Worm (Caenorhabditis elegans) whole organism, young adult: Measurements from ENCODE around the gene Y41C4A.32.
A peak's percentile ranks its signal among the peaks of the same experiment; 100 is the strongest.

Source experiments
- B0019.2 ChIP-seq: fragments of 200-800 bp; sonication (Bioruptor generic); conservative IDR thresholded peaks from 2 replicates; pipeline ENCODE4 v1.3.6; 2022; ENCODE audit warnings: missing genetic modification reagents, missing genetic modification characterization, missing compliant biosample characterization
- C17E4.6 ChIP-seq: fragments of 200-800 bp; sonication (Bioruptor generic); IDR thresholded peaks from 2 replicates; pipeline ENCODE4 v1.3.6; 2022; ENCODE audit warnings: missing genetic modification reagents, missing genetic modification characterization, missing compliant biosample characterization
- K11D2.4 ChIP-seq: fragments of 200-800 bp; sonication (Bioruptor generic); IDR thresholded peaks from 2 replicates; pipeline ENCODE4 v1.3.6; 2022; ENCODE audit warnings: missing genetic modification reagents, missing genetic modification characterization, missing compliant biosample characterization
- Y53G8AR.9 ChIP-seq: fragments of 200-800 bp; sonication (Bioruptor generic); conservative IDR thresholded peaks from 2 replicates; pipeline ENCODE4 v1.3.6; 2022; ENCODE audit warnings: missing genetic modification reagents, missing genetic modification characterization, missing compliant biosample characterization
- aptf-3 ChIP-seq: fragments of 200-800 bp; sonication (Bioruptor generic); IDR thresholded peaks from 2 replicates; pipeline ENCODE4 v1.3.6; 2022; ENCODE audit warnings: missing genetic modification characterization, missing compliant biosample characterization
- attf-5 ChIP-seq: fragments of 200-800 bp; sonication (Bioruptor generic); optimal IDR thresholded peaks from 2 replicates; lab custom pipeline; 2018; ENCODE audit warnings: mild to moderate bottlenecking, missing genetic modification characterization, missing compliant biosample characterization
- cebp-1 ChIP-seq, 2 experiments: fragments of 200-800 bp in 1 of 2; sonication (Bioruptor generic) in 1 of 2; sonication (generic microtip) in 1 of 2; IDR thresholded peaks in 1 of 2; optimal IDR thresholded peaks in 1 of 2; 2 replicates each; pipeline versions ENCODE4 v1.3.6 to Lab custom; 2017 to 2022; ENCODE audit warnings: missing compliant biosample characterization in 2 of 2, missing genetic modification characterization in 2 of 2, mild to moderate bottlenecking in 1 of 2, missing genetic modification reagents in 1 of 2, moderate library complexity in 1 of 2
- cebp-2 ChIP-seq: fragments of 200-800 bp; sonication (Bioruptor generic); IDR thresholded peaks from 2 replicates; pipeline ENCODE4 v1.3.6; 2022; ENCODE audit warnings: missing genetic modification characterization, missing compliant biosample characterization
- ceh-27 ChIP-seq: fragments of 200-800 bp; sonication (Bioruptor generic); optimal IDR thresholded peaks from 2 replicates; lab custom pipeline; 2018; ENCODE audit warnings: mild to moderate bottlenecking, missing genetic modification characterization, moderate library complexity, missing compliant biosample characterization
- ceh-58 ChIP-seq: fragments of 200-800 bp; sonication (Bioruptor generic); IDR thresholded peaks from 2 replicates; pipeline ENCODE4 v1.3.6; 2022; ENCODE audit warnings: missing genetic modification characterization, missing compliant biosample characterization
- dox-1 ChIP-seq: fragments of 200-800 bp; sonication (Bioruptor generic); IDR thresholded peaks from 2 replicates; pipeline ENCODE4 v1.3.6; 2022; ENCODE audit warnings: missing genetic modification reagents, missing genetic modification characterization, missing compliant biosample characterization
- egl-44 ChIP-seq: fragments of 200-800 bp; sonication (Bioruptor generic); IDR thresholded peaks from 2 replicates; pipeline ENCODE4 v1.3.6; 2022; ENCODE audit warnings: missing genetic modification reagents, missing genetic modification characterization, missing compliant biosample characterization
- egrh-3 ChIP-seq: fragments of 200-800 bp; sonication (Bioruptor generic); IDR thresholded peaks from 2 replicates; pipeline ENCODE4 v1.3.6; 2022; ENCODE audit warnings: missing genetic modification reagents, missing genetic modification characterization, missing compliant biosample characterization
- hlh-12 ChIP-seq: sonication (generic microtip); optimal IDR thresholded peaks from 2 replicates; lab custom pipeline; 2016; ENCODE audit warnings: missing genetic modification characterization, missing compliant biosample characterization
- hmg-1.2 ChIP-seq: fragments of 200-800 bp; sonication (Bioruptor generic); IDR thresholded peaks from 2 replicates; pipeline ENCODE4 v1.3.6; 2022; ENCODE audit warnings: missing genetic modification reagents, missing genetic modification characterization, missing compliant biosample characterization
- hrde-1 ChIP-seq: sonication (generic microtip); optimal IDR thresholded peaks from 2 replicates; lab custom pipeline; 2016; ENCODE audit warnings: missing genetic modification characterization, mild to moderate bottlenecking, missing compliant biosample characterization, moderate library complexity, missing genotype, missing genetic modification reagents, borderline replicate concordance
- lsl-1 ChIP-seq: fragments of 200-800 bp; sonication (Bioruptor generic); optimal IDR thresholded peaks from 2 replicates; lab custom pipeline; 2018; ENCODE audit warnings: mild to moderate bottlenecking, missing genetic modification characterization, moderate library complexity, missing compliant biosample characterization
- madf-6 ChIP-seq: fragments of 200-800 bp; sonication (Bioruptor generic); IDR thresholded peaks from 2 replicates; pipeline ENCODE4 v1.3.6; 2022; ENCODE audit warnings: missing genetic modification reagents, missing genetic modification characterization, missing compliant biosample characterization
- madf-8 ChIP-seq: fragments of 200-800 bp; sonication (Bioruptor generic); conservative IDR thresholded peaks from 2 replicates; pipeline ENCODE4 v1.3.6; 2022; ENCODE audit warnings: missing genetic modification reagents, missing genetic modification characterization, missing compliant biosample characterization
- mcd-1 ChIP-seq: fragments of 200-800 bp; sonication (Bioruptor generic); IDR thresholded peaks from 2 replicates; pipeline ENCODE4 v1.3.6; 2022; ENCODE audit warnings: missing genetic modification reagents, missing genetic modification characterization, missing compliant biosample characterization
- mel-28 ChIP-seq: sonication (generic microtip); optimal IDR thresholded peaks from 2 replicates; lab custom pipeline; 2016; ENCODE audit warnings: borderline replicate concordance, mild to moderate bottlenecking, missing genetic modification characterization, missing compliant biosample characterization
- nfya-2 ChIP-seq: fragments of 200-800 bp; sonication (Bioruptor generic); IDR thresholded peaks from 2 replicates; pipeline ENCODE4 v1.3.6; 2022; ENCODE audit warnings: missing genetic modification reagents, missing genetic modification characterization, missing compliant biosample characterization
- nfyb-1 ChIP-seq: fragments of 200-800 bp; sonication (Bioruptor generic); IDR thresholded peaks from 2 replicates; pipeline ENCODE4 v1.3.6; 2022; ENCODE audit warnings: missing genetic modification reagents, missing genetic modification characterization, missing compliant biosample characterization
- nhr-80 ChIP-seq: sonication (generic microtip); optimal IDR thresholded peaks from 2 replicates; lab custom pipeline; 2016; ENCODE audit warnings: missing genetic modification characterization, missing compliant biosample characterization
- nhr-90 ChIP-seq: sonication (generic microtip); optimal IDR thresholded peaks from 2 replicates; lab custom pipeline; 2016; ENCODE audit warnings: missing genotype, mild to moderate bottlenecking, missing genetic modification characterization, missing compliant biosample characterization
- pbrm-1 ChIP-seq: fragments of 200-800 bp; sonication (Bioruptor generic); IDR thresholded peaks from 2 replicates; pipeline ENCODE4 v1.3.6; 2022; ENCODE audit warnings: missing genetic modification reagents, missing genetic modification characterization, missing compliant biosample characterization
- snpc-4 ChIP-seq, 5 experiments: fragments of 150-350 bp in 1 of 5; sonication (generic microtip) in 4 of 5; optimal IDR thresholded peaks; 2 replicates each; lab custom pipeline; 2014 to 2018; ENCODE audit warnings: missing genetic modification characterization in 5 of 5, missing biosample characterization in 3 of 5, antibody characterized with exemption in 2 of 5, mild to moderate bottlenecking in 2 of 5, missing compliant biosample characterization in 2 of 5, missing genotype in 2 of 5, moderate library complexity in 2 of 5, missing genetic modification reagents in 1 of 5
- zfh-2 ChIP-seq: fragments of 200-800 bp; sonication (Bioruptor generic); conservative IDR thresholded peaks from 2 replicates; pipeline ENCODE4 v1.3.6; 2022; ENCODE audit warnings: missing genetic modification reagents, missing genetic modification characterization, missing compliant biosample characterization
- ztf-25 ChIP-seq: fragments of 200-800 bp; sonication (Bioruptor generic); IDR thresholded peaks from 2 replicates; pipeline ENCODE4 v1.3.6; 2022; ENCODE audit warnings: missing genetic modification reagents, missing genetic modification characterization, missing compliant biosample characterization
- ztf-28 ChIP-seq: fragments of 200-800 bp; sonication (Bioruptor generic); IDR thresholded peaks from 2 replicates; pipeline ENCODE4 v1.3.6; 2022; ENCODE audit warnings: missing genetic modification reagents, missing genetic modification characterization, missing compliant biosample characterization
- ztf-3 ChIP-seq: fragments of 200-800 bp; sonication (Bioruptor generic); optimal IDR thresholded peaks from 2 replicates; lab custom pipeline; 2018; ENCODE audit warnings: mild to moderate bottlenecking, missing genetic modification characterization, missing compliant biosample characterization

Gene Y41C4A.32

ce11 chrIII:11727010-11727409 lies 5.5 kb downstream of the Y41C4A.32 start:
- peak; percentile 4 for TF ChIP-seq nhr-80 (tag; lab: Kevin White, UChicago)
- 0 out of 2 replicates have a peak, but pooled peaks have one; percentile 7 for TF ChIP-seq mcd-1 (GFP tag; lab: Robert Waterston, UW)
- TF ChIP-seq hrde-1 (tag; lab: Kevin White, UChicago) = no peak
- no peak for TF ChIP-seq hlh-12
- TF ChIP-seq lsl-1 (GFP tag; lab: Kevin White, UChicago) = no peak
- peak; percentile 72 for TF ChIP-seq hmg-1.2 (GFP tag; lab: Robert Waterston, UW)
- no peak for TF ChIP-seq ceh-27 (GFP tag; lab: Kevin White, UChicago)
- no peak for TF ChIP-seq nfyb-1 (GFP tag; lab: Robert Waterston, UW)
- no peak for TF ChIP-seq Y53G8AR.9 (GFP tag; lab: Robert Waterston, UW)

ce11 chrIII:11730312-11730711 lies 8.8 kb downstream of the Y41C4A.32 start, which contains the start of gene Y41C4A.18:
Gene Y41C4A.18 (plus strand): TSS chrIII:11730612.
- TF ChIP-seq ztf-28 (GFP tag; lab: Robert Waterston, UW) (no peak), nhr-90 (tag; lab: Kevin White, UChicago) (no peak), attf-5 (GFP tag; lab: Kevin White, UChicago) (no peak), ztf-3 (GFP tag; lab: Kevin White, UChicago) (no peak), ztf-25 (GFP tag; lab: Robert Waterston, UW) (no peak)

DNA sequence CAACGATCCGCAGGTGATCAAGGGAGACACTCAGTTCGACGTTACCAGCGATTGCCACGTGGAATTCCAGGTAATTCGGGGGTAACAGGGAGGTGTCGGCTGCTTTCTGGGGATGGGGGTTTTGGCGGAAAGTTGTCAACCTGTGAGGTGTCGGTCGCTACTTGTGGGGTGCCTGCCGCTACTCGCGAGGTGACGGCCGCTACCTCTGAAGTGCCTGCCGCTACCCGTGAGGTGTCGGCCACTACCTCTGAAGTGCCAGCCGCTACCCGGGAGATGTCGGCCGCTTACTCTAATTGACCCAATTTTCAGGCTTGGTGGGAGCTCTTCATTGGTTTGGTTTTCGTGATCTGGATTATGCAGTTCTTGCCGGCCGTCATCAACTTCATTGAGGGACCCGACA lies 9.3 kb downstream of the Y41C4A.32 start:
- peak; percentile 76 for TF ChIP-seq zfh-2 (GFP tag; lab: Robert Waterston, UW)
- peak; percentile 49; the same call in 1 of the 2 replicates for TF ChIP-seq egrh-3 (GFP tag; lab: Robert Waterston, UW)
- TF ChIP-seq ceh-58 (GFP tag; lab: Robert Waterston, UW) = 0 out of 2 replicates have a peak, but pooled peaks have one; percentile 72
- no peak for TF ChIP-seq dox-1 (GFP tag; lab: Robert Waterston, UW)
- TF ChIP-seq snpc-4 (GFP tag; optimal IDR thresholded peaks at IDR 0.05; lab: Kevin White, UChicago) = no peak
- TF ChIP-seq snpc-4 (tag; optimal IDR thresholded peaks at IDR 0.05; lab: Kevin White, UChicago) = peak in 1 of 4 experiments; percentile 38
- TF ChIP-seq, all 124 proteins: peak for 4

- TF ChIP-seq C17E4.6 (GFP tag; lab: Robert Waterston, UW) = no peak
- no peak for TF ChIP-seq nfya-2 (GFP tag; lab: Robert Waterston, UW)
- no peak for TF ChIP-seq cebp-2 (GFP tag; lab: Robert Waterston, UW)
- TF ChIP-seq pbrm-1 (GFP tag; lab: Robert Waterston, UW) = no peak
- TF ChIP-seq K11D2.4 = no peak
- no peak for TF ChIP-seq cebp-1 (GFP tag; IDR thresholded peaks at IDR 0.05; lab: Robert Waterston, UW)
- no peak for TF ChIP-seq cebp-1 (tag; optimal IDR thresholded peaks at IDR 0.05; lab: Kevin White, UChicago)
- TF ChIP-seq madf-8 (GFP tag; lab: Robert Waterston, UW) = no peak
- TF ChIP-seq mel-28 (tag; lab: Kevin White, UChicago) = no peak
- no peak for TF ChIP-seq B0019.2 (GFP tag; lab: Robert Waterston, UW)
- TF ChIP-seq nhr-80 (tag; lab: Kevin White, UChicago) = no peak
- TF ChIP-seq aptf-3 (GFP tag; lab: Robert Waterston, UW) = no peak
- TF ChIP-seq madf-6 (GFP tag; lab: Robert Waterston, UW) = no peak
- TF ChIP-seq snpc-4 (GFP tag; optimal IDR thresholded peaks at IDR 0.05; lab: Kevin White, UChicago) = no peak
- no peak for TF ChIP-seq snpc-4 (tag; optimal IDR thresholded peaks at IDR 0.05; lab: Kevin White, UChicago)
- no peak for TF ChIP-seq egl-44 (GFP tag; lab: Robert Waterston, UW)
These were observed 10.0 kb downstream of the Y41C4A.32 start for ce11 chrIII:11731491-11731890.
